Worm (Caenorhabditis elegans): ENCODE measurements around the gene C48B4.13.

C48B4.13 gene

DNA sequence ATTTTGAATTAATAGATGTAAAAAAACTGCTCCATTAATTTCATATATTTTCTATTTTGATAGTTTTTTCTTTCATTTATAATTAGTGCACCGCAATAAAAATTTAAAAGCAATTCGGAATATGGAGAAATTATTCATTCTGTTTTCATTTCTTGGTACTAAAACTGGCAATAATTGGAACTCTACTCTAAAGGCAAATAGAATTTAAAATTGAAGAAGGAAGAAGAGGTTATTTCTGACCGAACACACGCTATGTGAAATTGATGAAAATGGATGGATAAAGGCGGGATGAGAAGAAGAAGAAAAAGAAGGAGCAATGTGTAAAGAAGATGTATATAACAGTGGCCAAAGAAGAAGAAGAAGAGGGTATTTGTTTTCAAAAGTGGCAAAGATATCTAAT lies 14.7 kb downstream of the C48B4.13 start:
- peak; percentile 13 for TF ChIP-seq ceh-14 (tag; optimal IDR thresholded peaks at IDR 0.05)
- no peak for TF ChIP-seq nfya-1 (tag; optimal IDR thresholded peaks at IDR 0.05)
- peak; percentile 57 for TF ChIP-seq unc-42 (tag; optimal IDR thresholded peaks at IDR 0.05)
- no peak for TF ChIP-seq madf-2 (tag; optimal IDR thresholded peaks at IDR 0.05)

DNA sequence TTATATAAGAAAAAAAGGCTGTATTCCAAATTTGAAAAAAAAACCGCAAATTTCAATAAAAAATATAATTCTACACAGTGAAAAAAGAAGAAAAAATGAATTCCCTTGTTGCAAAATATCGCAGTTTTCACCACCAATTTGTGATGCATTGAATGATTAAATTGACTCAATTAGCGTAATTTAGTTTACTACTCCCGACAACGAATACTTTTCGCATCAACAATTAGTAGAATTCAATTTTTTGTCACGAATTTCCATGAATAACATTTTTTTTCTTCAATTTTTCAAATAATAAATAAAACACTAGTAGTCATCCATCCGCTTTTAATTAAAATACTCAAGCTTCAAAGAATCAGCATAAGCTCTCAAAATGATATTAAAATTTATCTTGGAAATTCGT lies 16.8 kb downstream of the C48B4.13 start:
- TF ChIP-seq unc-42 (tag; optimal IDR thresholded peaks at IDR 0.05) (peak; percentile 91), ceh-14 (tag; optimal IDR thresholded peaks at IDR 0.05) (no peak), ceh-34 (tag; optimal IDR thresholded peaks at IDR 0.05) (no peak), hlh-8 (tag; optimal IDR thresholded peaks at IDR 0.05) (no peak), ceh-45 (GFP tag; IDR thresholded peaks at IDR 0.05) (no peak), F13H6.1 (tag; optimal IDR thresholded peaks at IDR 0.05) (no peak), syd-9 (tag; optimal IDR thresholded peaks at IDR 0.05) (no peak), nfya-1 (tag; optimal IDR thresholded peaks at IDR 0.05) (no peak)

DNA sequence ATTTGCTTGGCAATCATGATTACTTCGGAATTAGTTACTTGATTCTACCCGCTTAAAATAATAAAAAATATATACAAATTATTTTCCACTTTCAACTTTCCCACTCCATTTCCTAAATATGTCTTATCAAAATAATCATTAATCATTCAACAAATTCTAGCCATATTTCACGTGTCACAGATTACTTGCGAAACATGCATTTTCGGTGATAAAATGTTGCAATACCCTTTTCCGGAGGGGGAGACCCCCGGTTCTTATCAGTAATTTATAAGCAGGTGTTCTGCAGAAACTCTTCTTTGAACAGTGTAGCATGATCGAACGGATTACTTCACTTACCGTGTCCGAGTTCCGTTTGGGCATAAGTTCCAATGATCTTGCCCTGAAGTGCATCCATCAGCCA lies 21.7 kb downstream of the C48B4.13 start:
- no peak for TF ChIP-seq syd-9 (tag; optimal IDR thresholded peaks at IDR 0.05)
- peak; percentile 90 for TF ChIP-seq elt-2 (tag; optimal IDR thresholded peaks at IDR 0.05)

DNA sequence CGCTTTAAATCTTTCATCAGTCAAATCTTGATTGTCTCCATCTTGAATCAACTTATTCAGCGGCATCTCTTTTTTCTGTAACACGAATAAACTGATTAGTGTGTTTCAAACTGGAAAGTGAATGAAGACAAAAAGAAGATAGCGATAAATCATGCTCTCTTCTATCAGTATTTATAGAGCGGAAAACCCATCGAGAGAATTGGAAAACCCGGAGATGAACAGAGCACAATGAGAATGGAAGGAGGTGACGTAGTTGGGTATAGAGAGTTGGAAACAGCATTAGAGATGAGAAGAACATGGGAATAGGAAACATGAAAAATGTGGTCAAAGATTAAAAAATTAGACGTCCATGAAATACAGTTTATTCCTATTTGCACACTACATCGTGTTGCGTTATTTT lies 23.6 kb downstream of the C48B4.13 start, which contains the start of gene acox-1.5:
acox-1.5 (minus strand) TSS at position 75 of the 400 bp plus-strand sequence.
- TF ChIP-seq odd-2 (tag; optimal IDR thresholded peaks at IDR 0.05), result no peak
- TF ChIP-seq mec-3 (tag; optimal IDR thresholded peaks at IDR 0.05; ENCODE audit: borderline replicate concordance), result no peak
- no peak for TF ChIP-seq hlh-15 (tag; optimal IDR thresholded peaks at IDR 0.05)
- no peak for TF ChIP-seq ets-4 (tag; optimal IDR thresholded peaks at IDR 0.05)
- no peak for TF ChIP-seq ceh-18 (tag; optimal IDR thresholded peaks at IDR 0.05)
- TF ChIP-seq sox-4 (tag; optimal IDR thresholded peaks at IDR 0.05), result no peak

DNA sequence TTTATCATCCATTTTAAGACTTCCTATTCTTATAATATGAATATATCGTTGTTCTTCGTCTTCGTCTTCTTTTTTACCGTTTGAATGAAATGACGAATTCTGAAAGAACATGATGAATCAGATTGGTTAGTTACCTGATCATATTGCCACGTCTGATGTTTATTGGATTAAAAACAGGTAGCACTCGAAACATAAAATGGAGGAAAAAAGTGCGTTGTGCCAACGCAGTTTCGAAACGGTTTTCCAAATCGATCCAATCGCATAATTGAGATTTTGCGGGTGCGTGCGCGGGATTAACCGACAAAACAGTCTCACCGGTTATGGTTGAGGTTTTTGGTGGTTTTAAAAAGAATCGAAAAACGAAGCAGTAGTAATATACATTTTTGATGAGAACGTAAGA lies 27.0 kb downstream of the C48B4.13 start, which contains the start of gene rom-2:
rom-2 (minus strand) TSS at position 101 of the 400 bp plus-strand sequence.
- no peak for TF ChIP-seq ahr-1 (tag; optimal IDR thresholded peaks at IDR 0.05)
- no peak for TF ChIP-seq unc-42 (tag; optimal IDR thresholded peaks at IDR 0.05)
- no peak for TF ChIP-seq odd-2 (tag; optimal IDR thresholded peaks at IDR 0.05)
- TF ChIP-seq hlh-13 (GFP tag; optimal IDR thresholded peaks at IDR 0.05), result no peak
- TF ChIP-seq pat-9 (tag; optimal IDR thresholded peaks at IDR 0.05), result no peak
- TF ChIP-seq K09A11.1 (tag; optimal IDR thresholded peaks at IDR 0.05; ENCODE audit: insufficient read depth), result no peak
- no peak for TF ChIP-seq lim-6 (tag; optimal IDR thresholded peaks at IDR 0.05)
- no peak for TF ChIP-seq nfya-1 (tag; optimal IDR thresholded peaks at IDR 0.05)
- no peak for TF ChIP-seq ttx-3 (tag; optimal IDR thresholded peaks at IDR 0.05)
- TF ChIP-seq dve-1 (tag; optimal IDR thresholded peaks at IDR 0.05), result no peak
- no peak for TF ChIP-seq ceh-45 (GFP tag; IDR thresholded peaks at IDR 0.05)
- no peak for TF ChIP-seq hlh-30 (tag; optimal IDR thresholded peaks at IDR 0.05; ENCODE audit: insufficient read depth)
- no peak for TF ChIP-seq unc-86 (tag; optimal IDR thresholded peaks at IDR 0.05)
- no peak for TF ChIP-seq fax-1 (tag; optimal IDR thresholded peaks at IDR 0.05)
- no peak for TF ChIP-seq ceh-48 (tag; optimal IDR thresholded peaks at IDR 0.05)
- no peak for TF ChIP-seq unc-3 (GFP tag; conservative IDR thresholded peaks at IDR 0.05)
- TF ChIP-seq unc-3 (tag; optimal IDR thresholded peaks at IDR 0.05), result no peak
- TF ChIP-seq lin-11 (tag; optimal IDR thresholded peaks at IDR 0.05), result no peak
- no peak for TF ChIP-seq F13H6.1 (tag; optimal IDR thresholded peaks at IDR 0.05)
- TF ChIP-seq ceh-19 (GFP tag; optimal IDR thresholded peaks at IDR 0.05), result no peak
- TF ChIP-seq ceh-18 (tag; optimal IDR thresholded peaks at IDR 0.05), result no peak

DNA sequence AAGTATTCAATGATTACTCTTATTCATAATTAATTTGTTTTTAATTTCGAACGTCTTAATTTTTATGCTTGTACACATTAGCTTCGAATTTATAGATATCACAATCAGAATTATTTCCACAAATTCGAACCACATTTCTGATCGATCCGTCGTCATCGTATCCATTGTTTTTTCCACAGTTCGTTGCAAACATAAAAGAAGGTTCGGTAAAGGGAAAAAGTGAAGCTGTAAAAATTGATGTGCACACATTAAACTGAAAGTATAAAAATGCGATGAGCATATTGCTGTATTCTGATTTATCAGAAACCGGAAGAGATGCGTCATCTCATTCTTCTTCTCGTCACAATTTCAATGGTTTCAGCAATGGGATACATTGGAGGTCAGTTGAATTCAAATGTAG lies 28.5 kb downstream of the C48B4.13 start, which contains the start of gene C48B4.12:
C48B4.12 (plus strand) TSS at position 301 of the 400 bp plus-strand sequence.
- TF ChIP-seq fkh-10 (GFP tag; optimal IDR thresholded peaks at IDR 0.05), result no peak
- no peak for TF ChIP-seq dve-1 (tag; optimal IDR thresholded peaks at IDR 0.05)
- no peak for TF ChIP-seq ref-2 (tag; optimal IDR thresholded peaks at IDR 0.05)
- TF ChIP-seq sox-2 (GFP tag; IDR thresholded peaks at IDR 0.05), result no peak
- TF ChIP-seq mec-3 (tag; optimal IDR thresholded peaks at IDR 0.05; ENCODE audit: borderline replicate concordance), result no peak
- TF ChIP-seq unc-3 (GFP tag; conservative IDR thresholded peaks at IDR 0.05), result no peak
- no peak for TF ChIP-seq unc-3 (tag; optimal IDR thresholded peaks at IDR 0.05)
- TF ChIP-seq hlh-30 (tag; optimal IDR thresholded peaks at IDR 0.05; ENCODE audit: insufficient read depth), result no peak
- TF ChIP-seq T23F11.4 (GFP tag; optimal IDR thresholded peaks at IDR 0.05), result no peak
- TF ChIP-seq pat-9 (tag; optimal IDR thresholded peaks at IDR 0.05), result no peak

Measured in whole organism, late embryonic.